Worm (Caenorhabditis elegans) whole organism, early embryonic: ENCODE data around the gene T23F2.2.

Experiments
- F13C5.2 ChIP-seq: sonication (generic microtip); optimal IDR thresholded peaks from 2 replicates; lab custom pipeline; 2017; ENCODE audit warnings: mild to moderate bottlenecking, missing genetic modification characterization, inconsistent platforms, missing compliant biosample characterization
- ceh-13 ChIP-seq: fragments of 200-800 bp; sonication (Bioruptor generic); optimal IDR thresholded peaks from 2 replicates; lab custom pipeline; 2018; ENCODE audit warnings: mild to moderate bottlenecking, missing genetic modification characterization, missing compliant biosample characterization
- ceh-36 ChIP-seq: sonication (generic microtip); optimal IDR thresholded peaks from 2 replicates; lab custom pipeline; 2016; ENCODE audit warnings: missing genetic modification characterization, inconsistent platforms, missing compliant biosample characterization
- ets-7 ChIP-seq: sonication (generic microtip); optimal IDR thresholded peaks from 2 replicates; lab custom pipeline; 2016; ENCODE audit warnings: missing genotype, missing genetic modification characterization, missing compliant biosample characterization
- pes-1 ChIP-seq: fragments of 200-800 bp; sonication (Bioruptor generic); IDR thresholded peaks from 2 replicates; pipeline ENCODE4 v1.3.6; 2022; ENCODE audit warnings: missing genetic modification reagents, missing genetic modification characterization, missing compliant biosample characterization
- sea-1 ChIP-seq: fragments of 200-800 bp; sonication (Bioruptor generic); conservative IDR thresholded peaks from 2 replicates; pipeline ENCODE4 v1.3.6; 2022; ENCODE audit warnings: missing genetic modification characterization, missing compliant biosample characterization

- TF ChIP-seq ceh-13 (no peak), pes-1 (GFP tag; lab: Robert Waterston, UW) (no peak), F13C5.2 (tag; lab: Kevin White, UChicago) (no peak), sea-1 (GFP tag; lab: Robert Waterston, UW) (no peak), ceh-36 (no peak), ets-7 (tag; lab: Kevin White, UChicago) (no peak)
Observed at ce11 chrX:5466149-5466548, 38.9 kb downstream of the T23F2.2 start.
